Fruit fly (Drosophila melanogaster): ENCODE results near the gene CG34355.
A peak's percentile ranks its signal among the peaks of the same experiment; 100 is the strongest.

The CG34355 gene

dm6 chr3R:23820290-23820689 is 16.6 kb downstream of the CG34355 start (continued):
- TF ChIP-seq kah (GFP tag; optimal IDR thresholded peaks at IDR 0.05) (no peak), CG10321 (GFP tag; IDR thresholded peaks at IDR 0.05) (no peak), Abd-B (GFP tag; optimal IDR thresholded peaks at IDR 0.05) (peak; percentile 27), CG17912 (GFP tag; optimal IDR thresholded peaks at IDR 0.05) (no peak), gro (GFP tag; optimal IDR thresholded peaks at IDR 0.05) (no peak), cg (GFP tag; optimal IDR thresholded peaks at IDR 0.05) (no peak), ham (GFP tag; IDR thresholded peaks at IDR 0.05) (no peak), Awh (GFP tag; IDR thresholded peaks at IDR 0.05) (no peak), CG13624 (GFP tag; optimal IDR thresholded peaks at IDR 0.05) (no peak), lbe (GFP tag; optimal IDR thresholded peaks at IDR 0.05) (no peak), HHEX (GFP tag; optimal IDR thresholded peaks at IDR 0.05) (no peak), Hey (tag; optimal IDR thresholded peaks at IDR 0.05) (no peak), Gug (GFP tag; IDR thresholded peaks at IDR 0.05) (no peak), nerfin-2 (GFP tag; IDR thresholded peaks at IDR 0.05; ENCODE audit: partially characterized antibody) (no peak), HLHmδ (GFP tag; optimal IDR thresholded peaks at IDR 0.05) (no peak), Dp (GFP tag; optimal IDR thresholded peaks at IDR 0.05) (peak; percentile 75), trh (GFP tag; optimal IDR thresholded peaks at IDR 0.05) (peak; percentile 40), CG1233 (GFP tag; optimal IDR thresholded peaks at IDR 0.05) (no peak), Atf3 (GFP tag; optimal IDR thresholded peaks at IDR 0.05) (no peak), her (GFP tag; optimal IDR thresholded peaks at IDR 0.05) (no peak), CG8089 (GFP tag; optimal IDR thresholded peaks at IDR 0.05) (no peak), CG18262 (tag; optimal IDR thresholded peaks at IDR 0.05) (peak; percentile 8), CG17361 (GFP tag; IDR thresholded peaks at IDR 0.05) (peak; percentile 60; the same call in 2 of the 3 replicates), MBD-R2 (GFP tag; IDR thresholded peaks at IDR 0.05) (peak; percentile 58), Neu2 (GFP tag; optimal IDR thresholded peaks at IDR 0.05; ENCODE audit: borderline replicate concordance) (no peak), lab (GFP tag; optimal IDR thresholded peaks at IDR 0.05) (peak; percentile 25), sug (tag; optimal IDR thresholded peaks at IDR 0.05) (no peak), NK7.1 (GFP tag; optimal IDR thresholded peaks at IDR 0.05) (no peak), CG2202 (tag; optimal IDR thresholded peaks at IDR 0.05) (no peak), CG7357 (GFP tag; IDR thresholded peaks at IDR 0.05) (no peak), chif (GFP tag; optimal IDR thresholded peaks at IDR 0.05) (no peak), CG14860 (GFP tag; IDR thresholded peaks at IDR 0.05; ENCODE audit: partially characterized antibody) (no peak), Fer3 (tag; optimal IDR thresholded peaks at IDR 0.05) (peak; percentile 18), HmgD (GFP tag; optimal IDR thresholded peaks at IDR 0.05) (no peak), CG16779 (GFP tag; IDR thresholded peaks at IDR 0.05) (no peak), CG3847 (GFP tag; IDR thresholded peaks at IDR 0.05) (peak; percentile 44; the same call in 1 of the 2 replicates), HmgZ (tag; optimal IDR thresholded peaks at IDR 0.05) (peak; percentile 12), abd-A (tag; optimal IDR thresholded peaks at IDR 0.05) (peak; percentile 2), Dip3 (GFP tag; optimal IDR thresholded peaks at IDR 0.05) (no peak), CG1832 (GFP tag; optimal IDR thresholded peaks at IDR 0.05) (no peak), fd96Cb (tag; optimal IDR thresholded peaks at IDR 0.05) (no peak), CG14441 (GFP tag; IDR thresholded peaks at IDR 0.05) (0 out of 2 replicates have a peak, but pooled peaks have one; percentile 28), gce (GFP tag; IDR thresholded peaks at IDR 0.05) (no peak), CG12219 (GFP tag; optimal IDR thresholded peaks at IDR 0.05) (no peak), ranshi (GFP tag; IDR thresholded peaks at IDR 0.05) (peak; percentile 19; the same call in 1 of the 2 replicates), CG13894 (tag; optimal IDR thresholded peaks at IDR 0.05) (peak; percentile 68), bsh (GFP tag; optimal IDR thresholded peaks at IDR 0.05) (peak in 1 of 2 experiments; percentile 21), sqz (GFP tag; optimal IDR thresholded peaks at IDR 0.05) (no peak), dpn (GFP tag; optimal IDR thresholded peaks at IDR 0.05) (peak in 1 of 2 experiments; percentile 51), C15 (GFP tag; IDR thresholded peaks at IDR 0.05) (no peak), sens (GFP tag) (peak; percentile 51)

Data from whole organism, embryonic.